Fruit fly (Drosophila melanogaster) whole organism, embryonic: ENCODE measurements around the gene eIF3d1.

Experiments
- Blimp-1 ChIP-seq: fragments of 200-800 bp; sonication (Bioruptor generic); optimal IDR thresholded peaks from 3 replicates; lab custom pipeline; 2018; ENCODE audit warnings: missing biosample characterization, missing genetic modification characterization, mild to moderate bottlenecking, moderate library complexity, missing genetic modification reagents
- CG10147 ChIP-seq: fragments of 200-800 bp; sonication (Bioruptor generic); optimal IDR thresholded peaks from 2 replicates; lab custom pipeline; 2019; ENCODE audit warnings: missing biosample characterization, mild to moderate bottlenecking, missing genetic modification characterization, moderate library complexity
- CG1024 ChIP-seq: fragments of 200-800 bp; sonication (Bioruptor generic); IDR thresholded peaks from 2 replicates; pipeline ENCODE4 v1.3.6; 2022; ENCODE audit warnings: missing biosample characterization, missing genetic modification characterization
- CG10267 ChIP-seq: fragments of 200-800 bp; sonication (Bioruptor generic); optimal IDR thresholded peaks from 2 replicates; lab custom pipeline; 2018; ENCODE audit warnings: missing biosample characterization, mild to moderate bottlenecking, missing genetic modification characterization, moderate library complexity
- CG12942 ChIP-seq: fragments of 200-800 bp; sonication (Bioruptor generic); optimal IDR thresholded peaks from 3 replicates; lab custom pipeline; 2016; ENCODE audit warnings: missing biosample characterization, missing genetic modification characterization
- CG13424 ChIP-seq: fragments of 200-800 bp; sonication (Bioruptor generic); optimal IDR thresholded peaks from 2 replicates; lab custom pipeline; 2019; ENCODE audit warnings: missing biosample characterization, mild to moderate bottlenecking, missing genetic modification characterization, moderate library complexity
- CG13775 ChIP-seq: fragments of 200-800 bp; sonication (Bioruptor generic); optimal IDR thresholded peaks from 3 replicates; lab custom pipeline; 2017; ENCODE audit warnings: missing biosample characterization, mild to moderate bottlenecking, missing genetic modification characterization
- CG15269 ChIP-seq: fragments of 200-800 bp; sonication (Bioruptor generic); optimal IDR thresholded peaks from 2 replicates; lab custom pipeline; 2018; ENCODE audit warnings: missing biosample characterization, mild to moderate bottlenecking, missing genetic modification characterization, moderate library complexity
- CG1529 ChIP-seq: fragments of 200-800 bp; sonication (Bioruptor generic); optimal IDR thresholded peaks from 3 replicates; lab custom pipeline; 2018; ENCODE audit warnings: missing biosample characterization, missing genetic modification characterization
- CG15601 ChIP-seq: fragments of 200-800 bp; sonication (Bioruptor generic); optimal IDR thresholded peaks from 3 replicates; lab custom pipeline; 2019; ENCODE audit warnings: missing biosample characterization, mild to moderate bottlenecking, missing genetic modification characterization, moderate library complexity
- CG1603 ChIP-seq: fragments of 200-800 bp; sonication (Bioruptor generic); optimal IDR thresholded peaks from 2 replicates; lab custom pipeline; 2019; ENCODE audit warnings: missing biosample characterization, mild to moderate bottlenecking, missing genetic modification characterization, moderate library complexity
- CG16815 ChIP-seq: fragments of 200-800 bp; sonication (Bioruptor generic); optimal IDR thresholded peaks from 3 replicates; lab custom pipeline; 2017; ENCODE audit warnings: missing biosample characterization, mild to moderate bottlenecking, missing genetic modification characterization
- CG17359 ChIP-seq: fragments of 200-800 bp; sonication (Bioruptor generic); optimal IDR thresholded peaks from 3 replicates; lab custom pipeline; 2018; ENCODE audit warnings: missing biosample characterization, mild to moderate bottlenecking, missing genetic modification characterization, moderate library complexity
- CG17361 ChIP-seq: fragments of 200-800 bp; sonication (Bioruptor generic); IDR thresholded peaks from 3 replicates; pipeline ENCODE4 v1.3.6; 2022; ENCODE audit warnings: missing biosample characterization, missing genetic modification characterization
- CG1792 ChIP-seq: fragments of 200-800 bp; sonication (Bioruptor generic); optimal IDR thresholded peaks from 2 replicates; lab custom pipeline; 2016; ENCODE audit warnings: missing biosample characterization, missing genetic modification characterization
- CG2202 ChIP-seq: fragments of 200-800 bp; sonication (Bioruptor generic); optimal IDR thresholded peaks from 2 replicates; lab custom pipeline; 2018; ENCODE audit warnings: missing biosample characterization, mild to moderate bottlenecking, missing genetic modification characterization
- CG2712 ChIP-seq: fragments of 200-800 bp; optimal IDR thresholded peaks from 3 replicates; lab custom pipeline; 2019; ENCODE audit warnings: missing biosample characterization, mild to moderate bottlenecking, missing genetic modification characterization, moderate library complexity
- CG30020 ChIP-seq: fragments of 200-800 bp; optimal IDR thresholded peaks from 2 replicates; lab custom pipeline; 2019; ENCODE audit warnings: missing biosample characterization, mild to moderate bottlenecking, missing genetic modification characterization, moderate library complexity
- CG31365 ChIP-seq: fragments of 200-800 bp; sonication (Bioruptor generic); optimal IDR thresholded peaks from 2 replicates; lab custom pipeline; 2018; ENCODE audit warnings: missing biosample characterization, mild to moderate bottlenecking, missing genetic modification characterization
- CG31441 ChIP-seq: fragments of 200-800 bp; sonication (Bioruptor generic); IDR thresholded peaks from 2 replicates; pipeline ENCODE4 v1.3.6; 2022; ENCODE audit warnings: missing biosample characterization, missing genetic modification characterization
- CG32532 ChIP-seq: fragments of 200-800 bp; sonication (Bioruptor generic); IDR thresholded peaks from 2 replicates; pipeline ENCODE4 v1.3.6; 2022; ENCODE audit warnings: missing biosample characterization, missing genetic modification characterization
- CG4617 ChIP-seq: fragments of 200-800 bp; sonication (Bioruptor generic); optimal IDR thresholded peaks from 3 replicates; lab custom pipeline; 2016; ENCODE audit warnings: missing biosample characterization, missing genetic modification characterization, borderline replicate concordance
- CG5953 ChIP-seq: fragments of 200-800 bp; sonication (Bioruptor generic); IDR thresholded peaks from 2 replicates; pipeline ENCODE4 v1.3.6; 2022; ENCODE audit warnings: missing biosample characterization, missing genetic modification characterization
- CG6813 ChIP-seq: fragments of 200-800 bp; sonication (Bioruptor generic); optimal IDR thresholded peaks from 2 replicates; lab custom pipeline; 2017; ENCODE audit warnings: missing biosample characterization, missing genetic modification characterization, mild to moderate bottlenecking, moderate library complexity, missing genetic modification reagents
- CG7271 ChIP-seq: fragments of 200-800 bp; sonication (Bioruptor generic); optimal IDR thresholded peaks from 2 replicates; lab custom pipeline; 2018; ENCODE audit warnings: missing biosample characterization, mild to moderate bottlenecking, missing genetic modification characterization, moderate library complexity
- CG7963 ChIP-seq: fragments of 200-800 bp; sonication (Bioruptor generic); IDR thresholded peaks from 3 replicates; pipeline ENCODE4 v1.3.6; 2022; ENCODE audit warnings: missing biosample characterization, missing genetic modification characterization; ENCODE audit not compliant: partially characterized antibody
- CG8290 ChIP-seq, 3 experiments: fragments of 200-800 bp; sonication (Bioruptor generic); optimal IDR thresholded peaks; 2 replicates each; lab custom pipeline; 2016 to 2019; ENCODE audit warnings: missing biosample characterization in 3 of 3, missing genetic modification characterization in 3 of 3, mild to moderate bottlenecking in 2 of 3, moderate library complexity in 1 of 3
- CG8388 ChIP-seq: fragments of 200-800 bp; sonication (Bioruptor generic); optimal IDR thresholded peaks from 2 replicates; lab custom pipeline; 2019; ENCODE audit warnings: missing biosample characterization, mild to moderate bottlenecking, missing genetic modification characterization, moderate library complexity
- CG8924 ChIP-seq: fragments of 200-800 bp; optimal IDR thresholded peaks from 3 replicates; lab custom pipeline; 2019; ENCODE audit warnings: missing biosample characterization, mild to moderate bottlenecking, missing genetic modification characterization, moderate library complexity
- CG9609 ChIP-seq: fragments of 200-800 bp; sonication (Bioruptor generic); optimal IDR thresholded peaks from 3 replicates; lab custom pipeline; 2016; ENCODE audit warnings: missing biosample characterization, missing genetic modification characterization
- CG9727 ChIP-seq: fragments of 200-800 bp; sonication (Bioruptor generic); optimal IDR thresholded peaks from 3 replicates; lab custom pipeline; 2017; ENCODE audit warnings: missing biosample characterization, mild to moderate bottlenecking, missing genetic modification characterization
- CG9932 ChIP-seq: fragments of 200-800 bp; sonication (Bioruptor generic); IDR thresholded peaks from 2 replicates; pipeline ENCODE4 v1.3.6; 2022; ENCODE audit warnings: missing biosample characterization, missing genetic modification characterization
- Ets97D ChIP-seq: fragments of 200-800 bp; sonication (Bioruptor generic); optimal IDR thresholded peaks from 3 replicates; lab custom pipeline; 2016; ENCODE audit warnings: missing biosample characterization, missing genetic modification characterization
- Hr51 ChIP-seq, 2 experiments: fragments of 200-800 bp; sonication (Bioruptor generic); optimal IDR thresholded peaks; 2 replicates in 1 of 2; 3 replicates in 1 of 2; lab custom pipeline; 2016 to 2018; ENCODE audit warnings: missing biosample characterization in 2 of 2, missing genetic modification characterization in 2 of 2, mild to moderate bottlenecking in 1 of 2, moderate library complexity in 1 of 2
- Lhr ChIP-seq: fragments of 200-800 bp; sonication (Bioruptor generic); optimal IDR thresholded peaks from 3 replicates; lab custom pipeline; 2017; ENCODE audit warnings: mild to moderate bottlenecking, missing biosample characterization, missing genetic modification reagents, missing genetic modification characterization
- Nf-YC ChIP-seq: fragments of 200-800 bp; optimal IDR thresholded peaks from 3 replicates; lab custom pipeline; 2019; ENCODE audit warnings: missing biosample characterization, mild to moderate bottlenecking, missing genetic modification characterization, moderate library complexity
- PHDP ChIP-seq: fragments of 200-800 bp; sonication (Bioruptor generic); optimal IDR thresholded peaks from 3 replicates; lab custom pipeline; 2018; ENCODE audit warnings: missing biosample characterization, mild to moderate bottlenecking, missing genetic modification characterization, moderate library complexity
- Usf ChIP-seq: fragments of 200-800 bp; sonication (Bioruptor generic); optimal IDR thresholded peaks from 2 replicates; lab custom pipeline; 2017; ENCODE audit warnings: missing genotype, missing biosample characterization, missing genetic modification characterization
- al ChIP-seq: fragments of 200-800 bp; sonication (Bioruptor generic); IDR thresholded peaks from 2 replicates; pipeline ENCODE4 v1.3.6; 2022; ENCODE audit warnings: missing biosample characterization, missing genetic modification characterization
- az2 ChIP-seq: fragments of 200-800 bp; sonication (Bioruptor generic); optimal IDR thresholded peaks from 3 replicates; lab custom pipeline; 2016; ENCODE audit warnings: missing biosample characterization, missing genetic modification characterization
- bsh ChIP-seq, 2 experiments: fragments of 200-800 bp; sonication (Bioruptor generic); optimal IDR thresholded peaks; 2 replicates each; lab custom pipeline; 2017 to 2018; ENCODE audit warnings: mild to moderate bottlenecking in 2 of 2, missing biosample characterization in 2 of 2, missing genetic modification characterization in 2 of 2, moderate library complexity in 1 of 2
- btn ChIP-seq: fragments of 200-800 bp; sonication (Bioruptor generic); optimal IDR thresholded peaks from 2 replicates; lab custom pipeline; 2016; ENCODE audit warnings: missing biosample characterization, missing genetic modification characterization
- cwo ChIP-seq: fragments of 200-800 bp; sonication (Bioruptor generic); optimal IDR thresholded peaks from 3 replicates; lab custom pipeline; 2017; ENCODE audit warnings: missing biosample characterization, missing genetic modification characterization, mild to moderate bottlenecking, moderate library complexity, missing genetic modification reagents
- esg ChIP-seq: fragments of 200-800 bp; sonication (Bioruptor generic); conservative IDR thresholded peaks from 2 replicates; pipeline ENCODE4 v1.3.6; 2022; ENCODE audit warnings: missing biosample characterization, missing genetic modification characterization
- fru ChIP-seq: fragments of >200 bp; optimal IDR thresholded peaks from 2 replicates; lab custom pipeline; 2017
- hb ChIP-seq: fragments of 200-800 bp; sonication (Bioruptor generic); IDR thresholded peaks from 3 replicates; pipeline ENCODE4 v1.3.6; 2022; ENCODE audit warnings: missing biosample characterization, missing genetic modification characterization; ENCODE audit not compliant: partially characterized antibody
- phol ChIP-seq: fragments of 200-800 bp; sonication (Bioruptor generic); optimal IDR thresholded peaks from 3 replicates; lab custom pipeline; 2018; ENCODE audit warnings: missing biosample characterization, mild to moderate bottlenecking, missing genetic modification characterization, moderate library complexity
- sens-2 ChIP-seq: fragments of 200-800 bp; sonication (Bioruptor generic); IDR thresholded peaks from 2 replicates; pipeline ENCODE4 v1.3.6; 2022; ENCODE audit warnings: missing biosample characterization, missing genetic modification characterization

eIF3d1 gene

dm6 chr3R:23709508-23710208 lies 29.8 kb downstream of the eIF3d1 start, which contains the start of gene CG10301 (continued):
- TF ChIP-seq CG7271 (tag; lab: Kevin White, UChicago): no peak
- peak; percentile 46; the same call in 1 of the 2 replicates for TF ChIP-seq CG1024
- no peak for TF ChIP-seq al (GFP tag; lab: Robert Waterston, UW)
- TF ChIP-seq CG9609 (GFP tag; lab: Kevin White, UChicago): peak; percentile 6
- peak; percentile 67 for TF ChIP-seq Blimp-1
- peak; percentile 65 for TF ChIP-seq CG8388
- peak; percentile 81 for TF ChIP-seq phol (tag; lab: Kevin White, UChicago)
- peak in 1 of 2 experiments; percentile 81 for TF ChIP-seq bsh (GFP tag; optimal IDR thresholded peaks at IDR 0.05; lab: Kevin White, UChicago)
- peak; percentile 24 for TF ChIP-seq CG8290 (GFP tag; optimal IDR thresholded peaks at IDR 0.05; lab: Kevin White, UChicago)
- TF ChIP-seq CG8290 (tag; optimal IDR thresholded peaks at IDR 0.05; lab: Kevin White, UChicago): no peak
- TF ChIP-seq Nf-YC (tag; lab: Kevin White, UChicago): no peak
- peak; percentile 60 for TF ChIP-seq CG13424
- no peak for TF ChIP-seq cwo (GFP tag; lab: Kevin White, UChicago)
- TF ChIP-seq CG7963 (GFP tag; lab: Robert Waterston, UW): no peak
- TF ChIP-seq CG30020 (tag; lab: Kevin White, UChicago): no peak
- no peak for TF ChIP-seq CG31365 (tag; lab: Kevin White, UChicago)
- TF ChIP-seq CG31441: peak; percentile 65
- peak; percentile 54 for TF ChIP-seq CG2202 (tag; lab: Kevin White, UChicago)
- TF ChIP-seq CG13775 (GFP tag; lab: Kevin White, UChicago): peak; percentile 62
- TF ChIP-seq CG10147: no peak
- no peak for TF ChIP-seq hb
- TF ChIP-seq Ets97D (GFP tag; lab: Kevin White, UChicago): peak; percentile 21
- TF ChIP-seq fru (lab: Kevin White, UChicago): no peak
- TF ChIP-seq CG6813 (GFP tag; lab: Kevin White, UChicago): peak; percentile 29
- peak; percentile 52 for TF ChIP-seq esg (GFP tag; lab: Robert Waterston, UW)
- TF ChIP-seq CG8924: peak; percentile 68
- TF ChIP-seq CG15601 (tag; lab: Kevin White, UChicago): peak; percentile 67
- TF ChIP-seq CG9932 (GFP tag; lab: Robert Waterston, UW): no peak
- TF ChIP-seq az2 (GFP tag; lab: Kevin White, UChicago): peak; percentile 64
- TF ChIP-seq CG10267: peak; percentile 67
- peak; percentile 58 for TF ChIP-seq CG1529 (GFP tag; lab: Kevin White, UChicago)
- peak; percentile 39 for TF ChIP-seq CG12942 (GFP tag; lab: Kevin White, UChicago)
- peak; percentile 63 for TF ChIP-seq CG17361 (GFP tag; lab: Robert Waterston, UW)
- TF ChIP-seq CG15269 (tag; lab: Kevin White, UChicago): peak; percentile 41
- peak; percentile 64 for TF ChIP-seq CG17359
- peak; percentile 1 to 53 for TF ChIP-seq Hr51 (GFP tag; optimal IDR thresholded peaks at IDR 0.05; lab: Kevin White, UChicago)
- peak; percentile 77 for TF ChIP-seq CG2712 (tag; lab: Kevin White, UChicago)
- peak; percentile 84 for TF ChIP-seq CG1603
- peak; percentile 53; the same call in 1 of the 2 replicates for TF ChIP-seq CG5953 (GFP tag; lab: Robert Waterston, UW)
- TF ChIP-seq CG9727: peak; percentile 79
- no peak for TF ChIP-seq CG1792
- peak; percentile 44 for TF ChIP-seq Usf
- peak; percentile 36 for TF ChIP-seq btn (GFP tag; lab: Kevin White, UChicago)
- TF ChIP-seq PHDP (tag; lab: Kevin White, UChicago): peak; percentile 37
- no peak for TF ChIP-seq CG32532 (GFP tag; lab: Robert Waterston, UW)
- TF ChIP-seq sens-2 (GFP tag; lab: Robert Waterston, UW): peak; percentile 71
- peak; percentile 16 for TF ChIP-seq CG4617
- TF ChIP-seq CG16815 (GFP tag; lab: Kevin White, UChicago): peak; percentile 63
- peak; percentile 40 for TF ChIP-seq Lhr (GFP tag; lab: Kevin White, UChicago)
